Fruit fly (Drosophila melanogaster): ENCODE data around the gene fz2.

The fz2 gene

dm6 chr3L:19168717-19169436 is 66.3 kb downstream of the fz2 start (continued):
- TF ChIP-seq CG3163 (GFP tag; optimal IDR thresholded peaks at IDR 0.05) = no peak
- peak; percentile 29 for TF ChIP-seq scrt (GFP tag; optimal IDR thresholded peaks at IDR 0.05)
- peak; percentile 26 for TF ChIP-seq D19A (tag; optimal IDR thresholded peaks at IDR 0.05)
- no peak for TF ChIP-seq CG10979 (tag; optimal IDR thresholded peaks at IDR 0.05)
- peak; percentile 62 for TF ChIP-seq HmgZ (tag; optimal IDR thresholded peaks at IDR 0.05)
- TF ChIP-seq CG2120 (GFP tag; optimal IDR thresholded peaks at IDR 0.05) = no peak
- TF ChIP-seq CG7271 (tag; optimal IDR thresholded peaks at IDR 0.05) = no peak
- TF ChIP-seq Pdp1 (GFP tag; optimal IDR thresholded peaks at IDR 0.05) = peak in 1 of 2 experiments; percentile 49
- peak; percentile 9 for TF ChIP-seq grau (tag; optimal IDR thresholded peaks at IDR 0.05)
- no peak for TF ChIP-seq eyg (GFP tag; optimal IDR thresholded peaks at IDR 0.05)
- TF ChIP-seq cwo (GFP tag; optimal IDR thresholded peaks at IDR 0.05) = peak; percentile 24
- TF ChIP-seq crol (GFP tag; IDR thresholded peaks at IDR 0.05) = peak; percentile 92
- TF ChIP-seq CG4707 (GFP tag; optimal IDR thresholded peaks at IDR 0.05) = no peak
- TF ChIP-seq CG15269 (tag; optimal IDR thresholded peaks at IDR 0.05) = peak; percentile 26
- TF ChIP-seq caup (GFP tag; optimal IDR thresholded peaks at IDR 0.05; ENCODE audit: severe bottlenecking) = peak; percentile 71
- TF ChIP-seq CG8290 (GFP tag; optimal IDR thresholded peaks at IDR 0.05) = no peak
- TF ChIP-seq CG8290 (tag; optimal IDR thresholded peaks at IDR 0.05) = peak in 1 of 2 experiments; percentile 25
- no peak for TF ChIP-seq CG12659 (GFP tag; optimal IDR thresholded peaks at IDR 0.05)
- peak; percentile 23 for TF ChIP-seq CG12769 (tag; optimal IDR thresholded peaks at IDR 0.05)
- no peak for TF ChIP-seq CG10959 (GFP tag; IDR thresholded peaks at IDR 0.05)
- peak; percentile 47; the same call in 1 of the 2 replicates for TF ChIP-seq CG32532 (GFP tag; IDR thresholded peaks at IDR 0.05)
- peak; percentile 94; the same call in 2 of the 3 replicates for TF ChIP-seq CG2199 (GFP tag; IDR thresholded peaks at IDR 0.05)
- peak; percentile 100 for TF ChIP-seq grn (GFP tag; optimal IDR thresholded peaks at IDR 0.05)
- TF ChIP-seq CG18599 (GFP tag; optimal IDR thresholded peaks at IDR 0.05) = peak; percentile 50
- no peak for TF ChIP-seq Bdp1 (GFP tag; optimal IDR thresholded peaks at IDR 0.05)
- peak; percentile 0 for TF ChIP-seq Meics (GFP tag; optimal IDR thresholded peaks at IDR 0.05)
- TF ChIP-seq CG7987 (GFP tag; optimal IDR thresholded peaks at IDR 0.05) = peak; percentile 63
- peak; percentile 12 for TF ChIP-seq Asciz (GFP tag; optimal IDR thresholded peaks at IDR 0.05)
- TF ChIP-seq CG31441 (GFP tag; IDR thresholded peaks at IDR 0.05) = no peak
- TF ChIP-seq CG14441 (GFP tag; IDR thresholded peaks at IDR 0.05) = peak; percentile 51
- peak; percentile 30 for TF ChIP-seq CG10274 (GFP tag; optimal IDR thresholded peaks at IDR 0.05)
- TF ChIP-seq chinmo (GFP tag; IDR thresholded peaks at IDR 0.05; ENCODE audit: partially characterized antibody) = 0 out of 4 replicates have a peak, but pooled peaks have one; percentile 59
- TF ChIP-seq CG3281 (GFP tag; optimal IDR thresholded peaks at IDR 0.05) = peak; percentile 7

dm6 chr3L:19167668-19168354 is 67.4 kb downstream of the fz2 start:
- TF ChIP-seq CG1529 (GFP tag; optimal IDR thresholded peaks at IDR 0.05) (peak; percentile 16), CG7963 (GFP tag; IDR thresholded peaks at IDR 0.05; ENCODE audit: partially characterized antibody) (no peak), tll (GFP tag; optimal IDR thresholded peaks at IDR 0.05) (peak in 1 of 2 experiments; percentile 49), NfI (GFP tag; optimal IDR thresholded peaks at IDR 0.05) (no peak), odd (GFP tag; optimal IDR thresholded peaks at IDR 0.05) (peak; percentile 28), row (GFP tag; IDR thresholded peaks at IDR 0.05) (peak; percentile 39; the same call in 1 of the 3 replicates), CG6254 (GFP tag; optimal IDR thresholded peaks at IDR 0.05) (peak; percentile 46), CG6813 (GFP tag; optimal IDR thresholded peaks at IDR 0.05) (peak; percentile 55), Gsc (GFP tag; IDR thresholded peaks at IDR 0.05) (no peak), Deaf1 (tag; optimal IDR thresholded peaks at IDR 0.05) (no peak), HmgZ (tag; optimal IDR thresholded peaks at IDR 0.05) (no peak), stc (GFP tag; IDR thresholded peaks at IDR 0.05) (no peak), CG31441 (GFP tag; IDR thresholded peaks at IDR 0.05) (peak; percentile 68), CG32532 (GFP tag; IDR thresholded peaks at IDR 0.05) (no peak), PHDP (tag; optimal IDR thresholded peaks at IDR 0.05) (peak; percentile 34), CG2712 (tag; optimal IDR thresholded peaks at IDR 0.05) (peak; percentile 78), nom (GFP tag; optimal IDR thresholded peaks at IDR 0.05) (peak; percentile 34)
